Fruit fly (Drosophila melanogaster): ENCODE data around the gene zormin.

Gene zormin

DNA sequence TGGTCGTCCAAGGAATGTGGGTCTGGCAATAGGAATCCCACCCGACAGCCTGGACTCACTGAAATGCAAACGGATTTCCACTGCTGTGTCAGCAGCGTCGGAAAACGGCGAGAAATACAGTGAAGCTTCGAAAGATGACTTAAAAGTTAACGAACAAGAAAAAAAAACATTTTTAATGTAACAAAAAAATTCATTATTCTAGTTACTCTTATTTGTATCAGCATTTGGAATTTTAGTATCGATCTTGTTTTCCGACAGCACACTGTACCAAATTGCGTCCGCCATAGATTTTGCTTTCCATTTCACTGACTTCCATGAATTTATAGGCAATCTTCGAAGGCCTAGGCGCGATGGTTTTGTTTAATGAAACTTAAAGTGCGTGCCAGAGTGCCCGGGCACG is 13.3 kb upstream of the zormin start (continued):
- peak; percentile 55; the same call in 1 of the 2 replicates for TF ChIP-seq E2f1 (GFP tag; IDR thresholded peaks at IDR 0.05)
- no peak for TF ChIP-seq CG3726 (GFP tag; IDR thresholded peaks at IDR 0.05)
- no peak for TF ChIP-seq CG31388 (GFP tag; optimal IDR thresholded peaks at IDR 0.05)
- no peak for TF ChIP-seq Jarid2 (GFP tag; optimal IDR thresholded peaks at IDR 0.05)
- TF ChIP-seq CG16863 (GFP tag; optimal IDR thresholded peaks at IDR 0.05) = no peak
- peak; percentile 74 for TF ChIP-seq vvl (GFP tag; IDR thresholded peaks at IDR 0.05)
- TF ChIP-seq CG4820 (GFP tag; optimal IDR thresholded peaks at IDR 0.05) = no peak
- no peak for TF ChIP-seq zen (tag; optimal IDR thresholded peaks at IDR 0.05)
- no peak for TF ChIP-seq en (GFP tag; optimal IDR thresholded peaks at IDR 0.05)
- TF ChIP-seq Rx (GFP tag; IDR thresholded peaks at IDR 0.05) = no peak
- no peak for TF ChIP-seq hbn (GFP tag; IDR thresholded peaks at IDR 0.05; ENCODE audit: partially characterized antibody)
- no peak for TF ChIP-seq CG10209 (GFP tag; optimal IDR thresholded peaks at IDR 0.05)
- no peak for TF ChIP-seq Sox100B (GFP tag; optimal IDR thresholded peaks at IDR 0.05)
- peak; percentile 54 for TF ChIP-seq grau (tag; optimal IDR thresholded peaks at IDR 0.05)
- no peak for TF ChIP-seq Mad (GFP tag; optimal IDR thresholded peaks at IDR 0.05)
- TF ChIP-seq CG2678 (tag; optimal IDR thresholded peaks at IDR 0.05) = peak; percentile 44
- no peak for TF ChIP-seq CG12942 (GFP tag; optimal IDR thresholded peaks at IDR 0.05)
- TF ChIP-seq sqz (GFP tag; optimal IDR thresholded peaks at IDR 0.05) = no peak

dm6 chr3L:2164031-2164537 is 12.6 kb upstream of the zormin start:
- TF ChIP-seq dysf (GFP tag; IDR thresholded peaks at IDR 0.05) (peak; percentile 66; the same call in 2 of the 3 replicates), Hr39 (optimal IDR thresholded peaks at IDR 0.05) (no peak), sisA (GFP tag; IDR thresholded peaks at IDR 0.05) (peak; percentile 64), Xbp1 (GFP tag; optimal IDR thresholded peaks at IDR 0.05) (peak; percentile 28), CG10959 (GFP tag; IDR thresholded peaks at IDR 0.05) (no peak), CG17385 (GFP tag; optimal IDR thresholded peaks at IDR 0.05) (no peak), CTCF (GFP tag; optimal IDR thresholded peaks at IDR 0.05) (no peak), CG10543 (GFP tag; optimal IDR thresholded peaks at IDR 0.05) (no peak), Oaz (GFP tag; IDR thresholded peaks at IDR 0.05) (no peak), Sin3A (optimal IDR thresholded peaks at IDR 0.05) (no peak), so (GFP tag; IDR thresholded peaks at IDR 0.05) (no peak), CG10366 (GFP tag; IDR thresholded peaks at IDR 0.05) (peak; percentile 34; the same call in 1 of the 2 replicates), GATAe (GFP tag; conservative IDR thresholded peaks at IDR 0.05) (no peak), Sox100B (GFP tag; optimal IDR thresholded peaks at IDR 0.05) (peak; percentile 50), HLH54F (GFP tag; optimal IDR thresholded peaks at IDR 0.05) (no peak), peb (GFP tag; IDR thresholded peaks at IDR 0.05) (no peak), HHEX (GFP tag; optimal IDR thresholded peaks at IDR 0.05) (no peak), CG30020 (tag; optimal IDR thresholded peaks at IDR 0.05) (no peak), CG18619 (GFP tag; optimal IDR thresholded peaks at IDR 0.05) (no peak), MBD-R2 (GFP tag; IDR thresholded peaks at IDR 0.05) (no peak), CG3281 (GFP tag; optimal IDR thresholded peaks at IDR 0.05) (no peak), CG11093 (GFP tag; IDR thresholded peaks at IDR 0.05) (no peak), CG8478 (optimal IDR thresholded peaks at IDR 0.05) (no peak), CG33557 (GFP tag; optimal IDR thresholded peaks at IDR 0.05) (no peak), Mes4 (GFP tag; optimal IDR thresholded peaks at IDR 0.05) (no peak), fd102C (GFP tag; optimal IDR thresholded peaks at IDR 0.05) (no peak), usp (GFP tag; optimal IDR thresholded peaks at IDR 0.05) (no peak), ham (GFP tag; IDR thresholded peaks at IDR 0.05) (no peak), CG15601 (tag; optimal IDR thresholded peaks at IDR 0.05) (no peak), crol (GFP tag; IDR thresholded peaks at IDR 0.05) (no peak), E2f2 (GFP tag; IDR thresholded peaks at IDR 0.05) (no peak), CG16813 (GFP tag; IDR thresholded peaks at IDR 0.05; ENCODE audit: partially characterized antibody) (no peak), CG2199 (GFP tag; IDR thresholded peaks at IDR 0.05) (no peak), Ptx1 (GFP tag; IDR thresholded peaks at IDR 0.05) (peak; percentile 72), nerfin-1 (tag; optimal IDR thresholded peaks at IDR 0.05) (no peak), CG3726 (GFP tag; IDR thresholded peaks at IDR 0.05) (no peak), CG6813 (GFP tag; optimal IDR thresholded peaks at IDR 0.05) (peak; percentile 4), CG12942 (GFP tag; optimal IDR thresholded peaks at IDR 0.05) (no peak)

All from whole organism, embryonic.